Fruit fly (Drosophila melanogaster) whole organism, adult: ENCODE data around the gene CG11694.

ENCODE experiments used
- CG11617 ChIP-seq: fragments of 200-800 bp; sonication (Bioruptor generic); optimal IDR thresholded peaks from 2 replicates; lab custom pipeline; 2017; ENCODE audit warnings: mild to moderate bottlenecking, missing biosample characterization, missing genetic modification reagents, missing genetic modification characterization
- CG12768 ChIP-seq: fragments of 200-800 bp; sonication (Bioruptor generic); optimal IDR thresholded peaks from 2 replicates; lab custom pipeline; 2017; ENCODE audit warnings: missing biosample characterization, missing genetic modification characterization, mild to moderate bottlenecking, moderate library complexity, missing genetic modification reagents
- CG14711 ChIP-seq: fragments of 200-800 bp; sonication (Bioruptor generic); optimal IDR thresholded peaks from 2 replicates; lab custom pipeline; 2018; ENCODE audit warnings: missing biosample characterization, mild to moderate bottlenecking, missing genetic modification characterization, moderate library complexity
- CG1620 ChIP-seq: fragments of 200-800 bp; sonication (Bioruptor generic); optimal IDR thresholded peaks from 2 replicates; lab custom pipeline; 2016; ENCODE audit warnings: missing biosample characterization, missing genetic modification characterization
- CG33017 ChIP-seq: fragments of 200-800 bp; sonication (Bioruptor generic); optimal IDR thresholded peaks from 2 replicates; lab custom pipeline; 2018; ENCODE audit warnings: missing biosample characterization, mild to moderate bottlenecking, missing genetic modification characterization, moderate library complexity
- CG5204 ChIP-seq: fragments of 200-800 bp; sonication (Bioruptor generic); optimal IDR thresholded peaks from 2 replicates; lab custom pipeline; 2016; ENCODE audit warnings: missing biosample characterization, missing genetic modification characterization
- CG7045 ChIP-seq: fragments of 200-800 bp; sonication (Bioruptor generic); optimal IDR thresholded peaks from 2 replicates; lab custom pipeline; 2017; ENCODE audit warnings: missing biosample characterization, mild to moderate bottlenecking, missing genetic modification characterization
- CG7101 ChIP-seq: fragments of 200-800 bp; sonication (Bioruptor generic); optimal IDR thresholded peaks from 2 replicates; lab custom pipeline; 2018; ENCODE audit warnings: missing biosample characterization, mild to moderate bottlenecking, missing genetic modification characterization, moderate library complexity
- Clk ChIP-seq: fragments of 200-800 bp; sonication (Bioruptor generic); optimal IDR thresholded peaks from 2 replicates; lab custom pipeline; 2017; ENCODE audit warnings: missing biosample characterization, missing genetic modification characterization
- Crg-1 ChIP-seq: fragments of 200-800 bp; sonication (Bioruptor generic); optimal IDR thresholded peaks from 2 replicates; lab custom pipeline; 2016; ENCODE audit warnings: missing biosample characterization, missing genetic modification characterization
- Hr96 ChIP-seq: fragments of 200-800 bp; sonication (Bioruptor generic); optimal IDR thresholded peaks from 2 replicates; lab custom pipeline; 2016; ENCODE audit warnings: missing biosample characterization, missing genetic modification characterization
- Mnt ChIP-seq: fragments of 200-800 bp; sonication (Bioruptor generic); optimal IDR thresholded peaks from 2 replicates; lab custom pipeline; 2016; ENCODE audit warnings: missing biosample characterization, mild to moderate bottlenecking, missing genetic modification characterization
- bab1 ChIP-seq: fragments of 200-800 bp; sonication (Bioruptor generic); optimal IDR thresholded peaks from 3 replicates; lab custom pipeline; 2019; ENCODE audit warnings: missing biosample characterization, mild to moderate bottlenecking, missing genetic modification characterization, moderate library complexity
- cic ChIP-seq: fragments of 200-800 bp; sonication (Bioruptor generic); optimal IDR thresholded peaks from 2 replicates; lab custom pipeline; 2017; ENCODE audit warnings: missing biosample characterization, mild to moderate bottlenecking, missing genetic modification characterization, moderate library complexity
- cnc ChIP-seq, 2 experiments: fragments of >200 bp; optimal IDR thresholded peaks; 2 replicates each; lab custom pipeline; 2017
- kay ChIP-seq: fragments of 200-800 bp; sonication (Bioruptor generic); peaks from one replicate; lab custom pipeline; 2016; ENCODE audit warnings: missing biosample characterization, missing genetic modification characterization, borderline replicate concordance
- ovo ChIP-seq: fragments of 200-800 bp; sonication (Bioruptor generic); optimal IDR thresholded peaks from 2 replicates; lab custom pipeline; 2016; ENCODE audit warnings: missing biosample characterization, missing genetic modification characterization
- pad ChIP-seq: fragments of 200-800 bp; sonication (Bioruptor generic); optimal IDR thresholded peaks from 3 replicates; lab custom pipeline; 2017; ENCODE audit warnings: missing biosample characterization, missing genetic modification characterization, mild to moderate bottlenecking, moderate library complexity, missing genetic modification reagents
- tj ChIP-seq: fragments of 200-800 bp; sonication (Bioruptor generic); optimal IDR thresholded peaks from 3 replicates; lab custom pipeline; 2017; ENCODE audit warnings: missing biosample characterization, mild to moderate bottlenecking, missing genetic modification characterization, moderate library complexity
- toe ChIP-seq: fragments of 200-800 bp; sonication (Bioruptor generic); optimal IDR thresholded peaks from 2 replicates; lab custom pipeline; 2016; ENCODE audit warnings: missing biosample characterization, missing genetic modification characterization

Gene CG11694

dm6 chr3R:8279970-8280369 is 32.0 kb downstream of the CG11694 start:
- TF ChIP-seq bab1 (GFP tag; lab: Kevin White, UChicago) (no peak), pad (GFP tag; lab: Kevin White, UChicago) (no peak), Hr96 (GFP tag; lab: Kevin White, UChicago) (no peak), ovo (GFP tag; lab: Kevin White, UChicago) (no peak), tj (GFP tag; lab: Kevin White, UChicago) (no peak)

DNA sequence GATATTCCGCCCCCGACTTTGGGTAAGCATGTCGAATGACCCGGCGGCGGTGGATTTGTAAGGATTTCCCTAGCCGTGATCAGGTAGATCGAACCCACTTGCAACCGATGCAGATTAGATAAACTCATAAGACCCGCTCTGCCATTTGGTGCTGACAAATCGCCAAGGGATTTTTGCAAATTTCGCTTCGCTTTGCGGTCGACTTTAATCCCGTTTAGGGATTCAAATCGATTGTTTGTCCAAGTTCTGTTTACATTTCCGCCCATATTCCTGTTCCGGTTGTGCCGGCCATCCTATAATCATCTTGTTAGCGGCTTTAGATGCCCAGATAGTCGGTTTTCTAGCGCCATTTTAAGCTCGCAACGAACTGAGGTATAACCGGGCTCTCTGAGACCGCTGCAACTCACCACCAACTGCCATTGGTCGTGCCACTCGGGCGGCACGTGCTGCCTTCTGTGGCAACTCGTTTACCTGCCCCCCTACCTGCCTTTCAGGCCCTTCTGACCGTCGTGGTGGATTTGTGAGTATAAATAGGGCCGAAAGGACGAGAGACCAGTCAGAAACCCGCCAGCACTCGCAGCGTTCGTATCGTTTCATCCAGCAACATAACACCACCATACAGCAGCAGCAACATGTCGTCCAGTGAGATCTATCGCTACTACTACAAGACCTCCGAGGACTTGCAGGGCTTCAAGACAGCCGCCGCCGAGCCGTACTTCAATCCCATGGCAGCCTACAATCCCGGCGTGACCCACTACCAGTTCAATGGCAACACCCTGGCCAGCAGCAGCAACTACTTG is 34.2 kb downstream of the CG11694 start, which contains the start of gene ato:
Gene ato (plus strand): TSS at position 559 of the 800 bp plus-strand sequence.
- TF ChIP-seq CG14711 (tag; lab: Kevin White, UChicago) (no peak), Mnt (no peak), pad (GFP tag; lab: Kevin White, UChicago) (no peak), bab1 (GFP tag; lab: Kevin White, UChicago) (no peak), tj (GFP tag; lab: Kevin White, UChicago) (no peak), Hr96 (GFP tag; lab: Kevin White, UChicago) (no peak), CG5204 (GFP tag; lab: Kevin White, UChicago) (no peak), Clk (GFP tag; lab: Kevin White, UChicago) (no peak), CG1620 (GFP tag; lab: Kevin White, UChicago) (no peak), CG7101 (tag; lab: Kevin White, UChicago) (no peak), kay (GFP tag; lab: Kevin White, UChicago) (no peak), cic (GFP tag; lab: Kevin White, UChicago) (no peak), CG7045 (GFP tag; lab: Kevin White, UChicago) (no peak), toe (GFP tag; lab: Kevin White, UChicago) (no peak), cnc (optimal IDR thresholded peaks at IDR 0.05; lab: Kevin White, UChicago) (no peak), CG12768 (GFP tag; lab: Kevin White, UChicago) (no peak), CG11617 (GFP tag; lab: Kevin White, UChicago) (no peak), CG33017 (tag; lab: Kevin White, UChicago) (no peak), Crg-1 (GFP tag; lab: Kevin White, UChicago) (no peak)

dm6 chr3R:8275031-8275430 is 36.9 kb downstream of the CG11694 start:
- no peak for TF ChIP-seq pad (GFP tag; lab: Kevin White, UChicago)
- no peak for TF ChIP-seq CG14711 (tag; lab: Kevin White, UChicago)

dm6 chr3R:8272573-8273165 is 39.3 kb downstream of the CG11694 start:
- TF ChIP-seq CG5204 (GFP tag; lab: Kevin White, UChicago) (no peak), toe (GFP tag; lab: Kevin White, UChicago) (no peak), CG7045 (GFP tag; lab: Kevin White, UChicago) (no peak), kay (GFP tag; lab: Kevin White, UChicago) (no peak), tj (GFP tag; lab: Kevin White, UChicago) (no peak), Clk (GFP tag; lab: Kevin White, UChicago) (no peak), CG12768 (GFP tag; lab: Kevin White, UChicago) (no peak), cic (GFP tag; lab: Kevin White, UChicago) (no peak), CG1620 (GFP tag; lab: Kevin White, UChicago) (no peak), CG11617 (GFP tag; lab: Kevin White, UChicago) (no peak)

dm6 chr3R:8269740-8270139 is 42.2 kb downstream of the CG11694 start, which contains the start of gene CG9630:
TSS of gene CG9630 (minus strand) at chr3R:8269896.
- TF ChIP-seq Mnt: peak; percentile 100
- TF ChIP-seq CG7045 (GFP tag; lab: Kevin White, UChicago): no peak
- no peak for TF ChIP-seq ovo (GFP tag; lab: Kevin White, UChicago)
- peak; percentile 4 for TF ChIP-seq CG7101 (tag; lab: Kevin White, UChicago)
- peak; percentile 56 for TF ChIP-seq bab1 (GFP tag; lab: Kevin White, UChicago)

dm6 chr3R:8264302-8265080 is 47.4 kb downstream of the CG11694 start, which contains the start of the genes RPA1 and Mcm2:
TSS of gene RPA1 (minus strand) at chr3R:8264451.
TSS of gene Mcm2 (plus strand) at chr3R:8264970.
- no peak for TF ChIP-seq Clk (GFP tag; lab: Kevin White, UChicago)
- TF ChIP-seq CG7101 (tag; lab: Kevin White, UChicago): peak; percentile 77
- peak; percentile 86 for TF ChIP-seq CG12768 (GFP tag; lab: Kevin White, UChicago)
- TF ChIP-seq ovo (GFP tag; lab: Kevin White, UChicago): peak; percentile 64
- TF ChIP-seq CG14711 (tag; lab: Kevin White, UChicago): peak; percentile 66
- peak; percentile 68 for TF ChIP-seq pad (GFP tag; lab: Kevin White, UChicago)
- no peak for TF ChIP-seq cic (GFP tag; lab: Kevin White, UChicago)
- TF ChIP-seq bab1 (GFP tag; lab: Kevin White, UChicago): peak; percentile 51
- peak; percentile 68 for TF ChIP-seq CG1620 (GFP tag; lab: Kevin White, UChicago)
- TF ChIP-seq toe (GFP tag; lab: Kevin White, UChicago): peak; percentile 79
- TF ChIP-seq cnc (optimal IDR thresholded peaks at IDR 0.05; lab: Kevin White, UChicago): no peak
- TF ChIP-seq Crg-1 (GFP tag; lab: Kevin White, UChicago): peak; percentile 44
- peak; percentile 53 for TF ChIP-seq tj (GFP tag; lab: Kevin White, UChicago)
- no peak for TF ChIP-seq kay (GFP tag; lab: Kevin White, UChicago)
- TF ChIP-seq CG11617 (GFP tag; lab: Kevin White, UChicago): peak; percentile 84
- TF ChIP-seq Hr96 (GFP tag; lab: Kevin White, UChicago): peak; percentile 47
- peak; percentile 70 for TF ChIP-seq CG7045 (GFP tag; lab: Kevin White, UChicago)
- TF ChIP-seq CG5204 (GFP tag; lab: Kevin White, UChicago): peak; percentile 69
- TF ChIP-seq CG33017 (tag; lab: Kevin White, UChicago): peak; percentile 73
- TF ChIP-seq Mnt: peak; percentile 63
